Worm (Caenorhabditis elegans) whole organism, L3 larva: Measurements from ENCODE around the gene cpb-2.

Source experiments
- aly-2 ChIP-seq: fragments of 150-350 bp; optimal IDR thresholded peaks from 2 replicates; lab custom pipeline; 2014; ENCODE audit warnings: missing biosample characterization, missing genetic modification characterization
- fos-1 ChIP-seq: fragments of 150-350 bp; optimal IDR thresholded peaks from 2 replicates; lab custom pipeline; 2014; ENCODE audit warnings: missing biosample characterization, missing genetic modification characterization
- lin-15B ChIP-seq: fragments of 150-350 bp; optimal IDR thresholded peaks from 2 replicates; lab custom pipeline; 2014; ENCODE audit warnings: missing biosample characterization, missing genetic modification characterization
- nhr-25 ChIP-seq: sonication (generic microtip); optimal IDR thresholded peaks from 2 replicates; lab custom pipeline; 2017; ENCODE audit warnings: missing biosample characterization, missing genetic modification characterization
- unc-39 ChIP-seq: sonication (generic microtip); optimal IDR thresholded peaks from 4 replicates; lab custom pipeline; 2017; ENCODE audit warnings: missing biosample characterization, missing genetic modification characterization
- zag-1 ChIP-seq: fragments of 150-350 bp; optimal IDR thresholded peaks from 2 replicates; lab custom pipeline; 2014; ENCODE audit warnings: missing biosample characterization, missing genetic modification characterization

DNA sequence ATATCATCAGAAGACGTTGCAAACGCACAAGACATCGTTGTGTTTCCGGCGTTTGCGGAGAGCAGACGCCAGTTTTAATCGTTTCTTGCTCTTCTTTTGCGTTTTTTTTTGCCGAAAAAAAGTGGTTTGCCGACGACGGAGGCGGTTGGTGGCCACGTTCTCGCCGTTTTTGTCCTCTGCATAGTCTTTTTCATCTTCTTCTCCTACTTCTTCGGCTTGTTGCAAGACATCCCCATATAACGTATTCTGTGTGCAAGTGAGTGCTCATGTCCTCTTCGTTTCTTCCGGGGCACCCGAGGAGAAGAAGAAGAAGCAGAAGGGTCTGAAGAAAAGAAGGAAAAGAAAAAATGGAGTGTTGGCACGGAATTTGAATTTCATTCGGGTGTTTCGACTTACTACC, 17.6 kb upstream of the cpb-2 start:
- TF ChIP-seq nhr-25 (tag; lab: Kevin White, UChicago) (no peak), zag-1 (tag; lab: Kevin White, UChicago) (no peak), fos-1 (tag; lab: Kevin White, UChicago) (no peak), unc-39 (tag; lab: Kevin White, UChicago) (no peak), aly-2 (tag; lab: Kevin White, UChicago) (no peak), lin-15B (tag; lab: Kevin White, UChicago) (no peak)
